Fruit fly (Drosophila melanogaster): Measurements from ENCODE around the gene AOX4.

AOX4 gene

DNA sequence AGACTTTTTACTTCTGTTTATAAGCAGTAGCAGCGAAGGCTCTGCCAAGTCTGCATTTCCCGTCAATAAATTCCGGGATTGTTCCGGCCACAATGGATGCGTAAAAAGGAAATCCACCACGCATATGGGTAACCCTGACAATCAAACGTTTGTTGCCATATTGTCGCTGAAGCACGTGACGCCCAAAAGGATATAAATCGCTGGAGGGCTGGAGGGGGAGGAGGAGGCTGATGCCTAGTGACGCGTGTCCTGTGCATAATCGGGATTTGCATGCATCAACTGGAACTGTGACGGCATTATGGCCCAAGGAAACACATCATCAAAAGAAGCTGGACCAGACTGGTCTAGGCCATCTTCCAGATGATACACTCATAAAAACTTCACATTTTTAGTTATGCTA is 39.4 kb downstream of the AOX4 start:
- TF ChIP-seq EcR (GFP tag; optimal IDR thresholded peaks at IDR 0.05) (no peak), pan (optimal IDR thresholded peaks at IDR 0.05) (no peak), usp (GFP tag; optimal IDR thresholded peaks at IDR 0.05) (no peak), CG8478 (optimal IDR thresholded peaks at IDR 0.05) (no peak), psq (optimal IDR thresholded peaks at IDR 0.05) (no peak), Dll (optimal IDR thresholded peaks at IDR 0.05) (no peak)

DNA sequence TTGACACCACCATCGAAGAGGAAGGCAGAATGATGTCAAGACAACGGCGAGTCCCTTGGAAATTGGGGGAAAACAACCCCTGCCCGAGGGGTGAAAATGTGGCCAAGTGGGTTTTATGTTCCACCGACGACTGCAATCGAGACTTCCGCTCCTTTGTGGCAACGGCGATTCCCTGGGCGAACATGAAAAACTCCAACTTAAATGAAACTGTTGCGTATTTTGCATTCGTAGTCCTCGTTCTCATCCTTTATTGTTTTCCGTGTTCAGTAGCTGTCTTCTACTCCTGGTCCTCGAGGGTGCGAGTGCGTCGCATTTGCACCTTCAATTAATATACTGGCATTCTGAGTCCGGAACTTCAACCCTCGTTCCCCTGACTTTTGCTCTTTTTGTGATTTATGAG is 40.4 kb downstream of the AOX4 start:
- TF ChIP-seq usp (GFP tag; optimal IDR thresholded peaks at IDR 0.05): no peak
- no peak for TF ChIP-seq psq (optimal IDR thresholded peaks at IDR 0.05)
- TF ChIP-seq Dll (optimal IDR thresholded peaks at IDR 0.05): no peak
- TF ChIP-seq EcR (GFP tag; optimal IDR thresholded peaks at IDR 0.05): no peak
- TF ChIP-seq pan (optimal IDR thresholded peaks at IDR 0.05): no peak
- TF ChIP-seq CG8478 (optimal IDR thresholded peaks at IDR 0.05): no peak

DNA sequence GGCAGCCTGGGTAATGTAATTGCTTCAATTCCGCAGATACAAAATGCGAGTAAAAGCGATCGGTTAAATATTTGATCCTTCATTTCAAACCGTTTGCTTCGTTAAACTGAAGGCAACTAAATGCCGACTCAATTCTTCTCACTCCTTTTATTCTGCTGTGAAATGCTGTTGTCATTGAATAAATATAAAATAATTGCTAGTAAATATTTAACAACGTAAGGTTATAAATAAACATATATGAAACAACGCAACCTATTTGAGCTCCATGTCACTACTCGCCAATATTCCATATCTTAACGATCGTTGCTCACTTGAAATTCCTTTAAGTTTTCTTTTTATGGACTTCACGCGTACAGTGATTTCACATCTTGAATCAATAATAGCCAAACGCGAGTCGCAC is 42.8 kb downstream of the AOX4 start, which contains the start of gene CG44013:
Gene CG44013 (minus strand): TSS at position 101 of the 400 bp plus-strand sequence.
- no peak for TF ChIP-seq CG8478 (optimal IDR thresholded peaks at IDR 0.05)
- TF ChIP-seq EcR (GFP tag; optimal IDR thresholded peaks at IDR 0.05): no peak
- TF ChIP-seq psq (optimal IDR thresholded peaks at IDR 0.05): no peak
- no peak for TF ChIP-seq Dll (optimal IDR thresholded peaks at IDR 0.05)
- no peak for TF ChIP-seq pan (optimal IDR thresholded peaks at IDR 0.05)
- TF ChIP-seq usp (GFP tag; optimal IDR thresholded peaks at IDR 0.05): no peak

DNA sequence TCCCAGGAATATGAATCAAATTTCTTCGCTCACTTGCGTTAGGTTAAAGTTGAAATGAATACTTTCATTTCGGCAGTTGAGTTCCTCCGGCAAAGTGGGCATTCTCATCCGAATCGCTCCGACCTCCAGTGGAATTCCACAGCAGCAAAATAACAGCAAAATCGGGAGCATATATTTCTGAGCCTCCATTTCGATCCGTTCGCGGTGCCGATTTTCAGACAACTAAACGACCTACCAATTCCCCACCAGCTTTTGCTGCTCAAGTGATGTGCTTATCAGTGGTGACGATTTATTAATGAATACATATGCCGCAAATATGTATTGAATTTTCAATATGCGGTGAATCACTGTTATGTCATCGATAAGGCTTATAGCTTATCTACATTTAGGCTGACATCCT is 44.0 kb downstream of the AOX4 start, which contains the start of gene CG44014:
Gene CG44014 (minus strand): TSS at position 256 of the 400 bp plus-strand sequence.
- TF ChIP-seq EcR (GFP tag; optimal IDR thresholded peaks at IDR 0.05) (no peak), pan (optimal IDR thresholded peaks at IDR 0.05) (no peak), CG8478 (optimal IDR thresholded peaks at IDR 0.05) (no peak), usp (GFP tag; optimal IDR thresholded peaks at IDR 0.05) (no peak), Dll (optimal IDR thresholded peaks at IDR 0.05) (no peak), psq (optimal IDR thresholded peaks at IDR 0.05) (no peak)

DNA sequence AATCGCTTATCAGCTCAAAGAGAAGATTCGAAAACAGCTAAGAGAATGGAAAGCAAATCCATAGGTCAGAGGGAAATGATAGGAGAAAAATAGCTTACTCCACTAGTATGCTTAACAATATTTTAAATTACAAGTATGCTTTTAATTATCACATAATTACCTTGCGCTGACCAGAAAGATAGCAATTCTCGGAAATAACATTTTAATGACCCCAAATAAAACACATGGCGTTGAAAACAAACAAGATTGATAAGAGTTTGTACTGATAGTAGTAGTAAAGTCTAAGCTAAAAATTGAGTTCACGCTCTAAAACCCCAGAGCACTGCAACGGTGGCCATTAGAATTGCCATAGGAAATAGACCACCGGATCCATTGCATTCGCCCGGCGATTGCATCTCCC is 44.9 kb downstream of the AOX4 start:
- no peak for TF ChIP-seq usp (GFP tag; optimal IDR thresholded peaks at IDR 0.05)
- no peak for TF ChIP-seq CG8478 (optimal IDR thresholded peaks at IDR 0.05)
- no peak for TF ChIP-seq pan (optimal IDR thresholded peaks at IDR 0.05)
- TF ChIP-seq psq (optimal IDR thresholded peaks at IDR 0.05): no peak
- TF ChIP-seq Dll (optimal IDR thresholded peaks at IDR 0.05): no peak
- no peak for TF ChIP-seq EcR (GFP tag; optimal IDR thresholded peaks at IDR 0.05)

Data from whole organism.